Fruit fly (Drosophila melanogaster): ENCODE data around the gene Abl.

dm6 chr3L:16689491-16689890 is 41.8 kb upstream of the Abl start:
- TF ChIP-seq psq (optimal IDR thresholded peaks at IDR 0.05) (no peak), Sin3A (optimal IDR thresholded peaks at IDR 0.05) (no peak), Myc (optimal IDR thresholded peaks at IDR 0.05) (no peak)
